Worm (Caenorhabditis elegans) whole organism, early embryonic: ENCODE data around the gene dmd-6.
A peak's percentile ranks its signal among the peaks of the same experiment; 100 is the strongest.

ENCODE experiments used
- B0310.2 ChIP-seq: sonication (generic microtip); optimal IDR thresholded peaks from 2 replicates; lab custom pipeline; 2016; ENCODE audit warnings: mild to moderate bottlenecking, missing genetic modification characterization, missing compliant biosample characterization
- F13C5.2 ChIP-seq: sonication (generic microtip); optimal IDR thresholded peaks from 2 replicates; lab custom pipeline; 2017; ENCODE audit warnings: mild to moderate bottlenecking, missing genetic modification characterization, inconsistent platforms, missing compliant biosample characterization
- aly-1 ChIP-seq: sonication (generic microtip); optimal IDR thresholded peaks from 2 replicates; lab custom pipeline; 2016; ENCODE audit warnings: missing genetic modification characterization, missing compliant biosample characterization
- ama-1 ChIP-seq: fragments of 150-350 bp; optimal IDR thresholded peaks from 2 replicates; lab custom pipeline; 2014
- ceh-13 ChIP-seq: fragments of 200-800 bp; sonication (Bioruptor generic); optimal IDR thresholded peaks from 2 replicates; lab custom pipeline; 2018; ENCODE audit warnings: mild to moderate bottlenecking, missing genetic modification characterization, missing compliant biosample characterization
- ceh-36 ChIP-seq: sonication (generic microtip); optimal IDR thresholded peaks from 2 replicates; lab custom pipeline; 2016; ENCODE audit warnings: missing genetic modification characterization, inconsistent platforms, missing compliant biosample characterization
- ets-7 ChIP-seq: sonication (generic microtip); optimal IDR thresholded peaks from 2 replicates; lab custom pipeline; 2016; ENCODE audit warnings: missing genotype, missing genetic modification characterization, missing compliant biosample characterization
- flt-1 ChIP-seq: fragments of 200-800 bp; sonication (Bioruptor generic); IDR thresholded peaks from 2 replicates; pipeline ENCODE4 v1.3.6; 2022; ENCODE audit warnings: missing genetic modification characterization, missing compliant biosample characterization
- hmbx-1 ChIP-seq: sonication (generic microtip); optimal IDR thresholded peaks from 2 replicates; lab custom pipeline; 2016; ENCODE audit warnings: mild to moderate bottlenecking, missing genetic modification characterization, missing compliant biosample characterization
- hmg-4 ChIP-seq: fragments of 200-800 bp; sonication (Bioruptor generic); optimal IDR thresholded peaks from 2 replicates; lab custom pipeline; 2018; ENCODE audit warnings: mild to moderate bottlenecking, missing genetic modification characterization, missing compliant biosample characterization
- hnd-1 ChIP-seq: sonication (generic microtip); optimal IDR thresholded peaks from 2 replicates; lab custom pipeline; 2016; ENCODE audit warnings: missing genetic modification characterization, missing compliant biosample characterization
- pes-1 ChIP-seq: fragments of 200-800 bp; sonication (Bioruptor generic); IDR thresholded peaks from 2 replicates; pipeline ENCODE4 v1.3.6; 2022; ENCODE audit warnings: missing genetic modification reagents, missing genetic modification characterization, missing compliant biosample characterization
- scrt-1 ChIP-seq: fragments of 200-800 bp; sonication (Bioruptor generic); IDR thresholded peaks from 2 replicates; pipeline ENCODE4 v1.3.6; 2022; ENCODE audit warnings: missing genetic modification characterization, missing compliant biosample characterization
- sea-1 ChIP-seq: fragments of 200-800 bp; sonication (Bioruptor generic); conservative IDR thresholded peaks from 2 replicates; pipeline ENCODE4 v1.3.6; 2022; ENCODE audit warnings: missing genetic modification characterization, missing compliant biosample characterization
- tbx-11 ChIP-seq: fragments of 200-800 bp; sonication (Bioruptor generic); IDR thresholded peaks from 2 replicates; pipeline ENCODE4 v1.3.6; 2022; ENCODE audit warnings: missing genetic modification characterization, missing compliant biosample characterization
- tbx-37 ChIP-seq: fragments of 200-800 bp; sonication (Bioruptor generic); conservative IDR thresholded peaks from 2 replicates; pipeline ENCODE4 v1.3.6; 2022; ENCODE audit warnings: missing genetic modification reagents, missing genetic modification characterization, missing compliant biosample characterization
- tra-4 ChIP-seq: sonication (generic microtip); optimal IDR thresholded peaks from 2 replicates; lab custom pipeline; 2017; ENCODE audit warnings: missing genetic modification characterization, missing compliant biosample characterization

Gene dmd-6

ce11 chrIV:14616303-14616702, at the start of gene dmd-6:
Gene dmd-6 (plus strand): TSS chrIV:14616603.
- TF ChIP-seq ama-1 (lab: Kevin White, UChicago) (no peak), hmbx-1 (tag; lab: Kevin White, UChicago) (no peak), tbx-11 (no peak), ceh-13 (GFP tag; lab: Kevin White, UChicago) (no peak), F13C5.2 (no peak), ceh-36 (no peak)

- TF ChIP-seq B0310.2 (tag; lab: Kevin White, UChicago) (no peak), tbx-11 (no peak), sea-1 (GFP tag; lab: Robert Waterston, UW) (no peak), ama-1 (lab: Kevin White, UChicago) (no peak), hnd-1 (tag; lab: Kevin White, UChicago) (no peak), ets-7 (tag; lab: Kevin White, UChicago) (no peak)
Measured at ce11 chrIV:14571626-14572025, 44.8 kb upstream of the dmd-6 start.

ce11 chrIV:14572607-14573006, 43.8 kb upstream of the dmd-6 start, which contains the start of gene glb-34:
Gene glb-34 (minus strand): TSS chrIV:14572707.
- no peak for TF ChIP-seq F13C5.2

- TF ChIP-seq tra-4 (tag; lab: Kevin White, UChicago) (no peak), ama-1 (lab: Kevin White, UChicago) (no peak), ets-7 (tag; lab: Kevin White, UChicago) (no peak), aly-1 (no peak)
Measured at ce11 chrIV:14573068-14573467, 43.3 kb upstream of the dmd-6 start.

ce11 chrIV:14574282-14574869, 42.0 kb upstream of the dmd-6 start, which contains the start of the genes Y57G11B.3 and Y57G11B.5:
Gene Y57G11B.3 (minus strand): TSS chrIV:14574382.
Gene Y57G11B.5 (plus strand): TSS chrIV:14574819.
- TF ChIP-seq flt-1 (GFP tag; lab: Robert Waterston, UW) (no peak), F13C5.2 (no peak), hmg-4 (GFP tag; lab: Kevin White, UChicago) (no peak), ets-7 (tag; lab: Kevin White, UChicago) (no peak), aly-1 (no peak), tbx-37 (GFP tag; lab: Robert Waterston, UW) (no peak)

- TF ChIP-seq flt-1 (GFP tag; lab: Robert Waterston, UW) (peak; percentile 64), B0310.2 (tag; lab: Kevin White, UChicago) (no peak), hmg-4 (GFP tag; lab: Kevin White, UChicago) (no peak), tbx-37 (GFP tag; lab: Robert Waterston, UW) (peak; percentile 74), pes-1 (GFP tag; lab: Robert Waterston, UW) (no peak), aly-1 (no peak), ama-1 (lab: Kevin White, UChicago) (no peak), hmbx-1 (tag; lab: Kevin White, UChicago) (no peak), tra-4 (tag; lab: Kevin White, UChicago) (no peak), ceh-36 (no peak), tbx-11 (peak; percentile 66; the same call in 1 of the 2 replicates), scrt-1 (GFP tag; lab: Robert Waterston, UW) (peak; percentile 73), sea-1 (GFP tag; lab: Robert Waterston, UW) (no peak), ets-7 (tag; lab: Kevin White, UChicago) (no peak), ceh-13 (GFP tag; lab: Kevin White, UChicago) (no peak), F13C5.2 (peak; percentile 65), hnd-1 (tag; lab: Kevin White, UChicago) (peak; percentile 44)
Measured at ce11 chrIV:14576471-14576870, 39.9 kb upstream of the dmd-6 start.

ce11 chrIV:14578650-14579193, 37.7 kb upstream of the dmd-6 start, which contains the start of gene Y57G11B.8:
Gene Y57G11B.8 (minus strand): TSS chrIV:14578700.
- TF ChIP-seq tbx-37 (GFP tag; lab: Robert Waterston, UW): no peak
- no peak for TF ChIP-seq hmg-4 (GFP tag; lab: Kevin White, UChicago)
- TF ChIP-seq ceh-13 (GFP tag; lab: Kevin White, UChicago): no peak
- TF ChIP-seq tbx-11: no peak
- TF ChIP-seq B0310.2 (tag; lab: Kevin White, UChicago): no peak
- no peak for TF ChIP-seq ets-7 (tag; lab: Kevin White, UChicago)
- no peak for TF ChIP-seq tra-4 (tag; lab: Kevin White, UChicago)
- no peak for TF ChIP-seq hmbx-1 (tag; lab: Kevin White, UChicago)

ce11 chrIV:14580939-14581338, 35.5 kb upstream of the dmd-6 start, which contains the start of gene irld-18:
Gene irld-18 (minus strand): TSS chrIV:14581039.
- TF ChIP-seq hmg-4 (GFP tag; lab: Kevin White, UChicago) (no peak), ets-7 (tag; lab: Kevin White, UChicago) (no peak), B0310.2 (tag; lab: Kevin White, UChicago) (no peak), sea-1 (GFP tag; lab: Robert Waterston, UW) (no peak), scrt-1 (GFP tag; lab: Robert Waterston, UW) (no peak), tbx-11 (no peak), pes-1 (GFP tag; lab: Robert Waterston, UW) (no peak), tra-4 (tag; lab: Kevin White, UChicago) (no peak), flt-1 (GFP tag; lab: Robert Waterston, UW) (no peak), hmbx-1 (tag; lab: Kevin White, UChicago) (no peak), ceh-13 (GFP tag; lab: Kevin White, UChicago) (no peak), ceh-36 (no peak), hnd-1 (tag; lab: Kevin White, UChicago) (no peak), aly-1 (no peak), F13C5.2 (no peak), ama-1 (lab: Kevin White, UChicago) (no peak), tbx-37 (GFP tag; lab: Robert Waterston, UW) (no peak)
